Fruit fly (Drosophila melanogaster) whole organism, embryonic: Measurements from ENCODE around the gene thoc6.

Experiments
- CG18476 ChIP-seq: fragments of 200-800 bp; sonication (Bioruptor generic); optimal IDR thresholded peaks from 2 replicates; lab custom pipeline; 2016; ENCODE audit warnings: missing biosample characterization, mild to moderate bottlenecking, missing genetic modification characterization
- CG7928 ChIP-seq: fragments of 200-800 bp; sonication (Bioruptor generic); optimal IDR thresholded peaks from 2 replicates; lab custom pipeline; 2017; ENCODE audit warnings: missing biosample characterization, mild to moderate bottlenecking, missing genetic modification characterization
- CG8924 ChIP-seq: fragments of 200-800 bp; optimal IDR thresholded peaks from 3 replicates; lab custom pipeline; 2019; ENCODE audit warnings: missing biosample characterization, mild to moderate bottlenecking, missing genetic modification characterization, moderate library complexity
- D ChIP-seq, 2 experiments: fragments of 200-800 bp in 1 of 2; fragments of >200 bp in 1 of 2; sonication (Bioruptor generic) in 1 of 2; optimal IDR thresholded peaks; 2 replicates in 1 of 2; 3 replicates in 1 of 2; lab custom pipeline; 2017; ENCODE audit warnings: mild to moderate bottlenecking in 1 of 2, missing biosample characterization in 1 of 2, missing genetic modification characterization in 1 of 2, missing genetic modification reagents in 1 of 2
- HHEX ChIP-seq: fragments of 200-800 bp; sonication (Bioruptor generic); optimal IDR thresholded peaks from 3 replicates; lab custom pipeline; 2017; ENCODE audit warnings: missing biosample characterization, mild to moderate bottlenecking, missing genetic modification characterization, missing genetic modification reagents
- row ChIP-seq: fragments of 200-800 bp; sonication (Bioruptor generic); IDR thresholded peaks from 3 replicates; pipeline ENCODE4 v1.3.6; 2022; ENCODE audit warnings: missing biosample characterization, missing genetic modification characterization
- sc ChIP-seq, 3 experiments: fragments of >200 bp in 2 of 3; fragments of 200-800 bp in 1 of 3; sonication (Bioruptor generic) in 1 of 3; optimal IDR thresholded peaks; 2 replicates in 2 of 3; 3 replicates in 1 of 3; lab custom pipeline; 2017; ENCODE audit warnings: mild to moderate bottlenecking in 1 of 3, missing biosample characterization in 1 of 3, missing genetic modification characterization in 1 of 3, missing genetic modification reagents in 1 of 3

dm6 chr3L:12145709-12146694, 47.5 kb downstream of the thoc6 start, which contains the start of the genes eIF3l and Nrx-IV:
- TF ChIP-seq D (optimal IDR thresholded peaks at IDR 0.05; lab: Kevin White, UChicago), result no peak
- TF ChIP-seq D (GFP tag; optimal IDR thresholded peaks at IDR 0.05; lab: Kevin White, UChicago), result no peak
- peak; percentile 57; the same call in 2 of the 3 replicates for TF ChIP-seq row (GFP tag; lab: Robert Waterston, UW)
- TF ChIP-seq HHEX (GFP tag; lab: Kevin White, UChicago), result no peak
- no peak for TF ChIP-seq CG8924 (tag; lab: Kevin White, UChicago)
- no peak for TF ChIP-seq CG7928 (GFP tag; lab: Kevin White, UChicago)
- TF ChIP-seq sc (optimal IDR thresholded peaks at IDR 0.05; lab: Kevin White, UChicago), result no peak
- TF ChIP-seq sc (GFP tag; optimal IDR thresholded peaks at IDR 0.05; lab: Kevin White, UChicago), result no peak
- no peak for TF ChIP-seq CG18476 (GFP tag; lab: Kevin White, UChicago)
